Fruit fly (Drosophila melanogaster) whole organism, embryonic: ENCODE data around the gene CG7182.

Experiments
- ATbp ChIP-seq: fragments of 200-800 bp; sonication (Bioruptor generic); optimal IDR thresholded peaks from 2 replicates; lab custom pipeline; 2017; ENCODE audit warnings: missing biosample characterization, mild to moderate bottlenecking, missing genetic modification characterization, missing genetic modification reagents
- Atf6 ChIP-seq: fragments of 200-800 bp; sonication (Bioruptor generic); IDR thresholded peaks from 2 replicates; pipeline ENCODE4 v1.3.6; 2022; ENCODE audit warnings: missing biosample characterization, missing genetic modification characterization
- Blimp-1 ChIP-seq: fragments of 200-800 bp; sonication (Bioruptor generic); optimal IDR thresholded peaks from 3 replicates; lab custom pipeline; 2018; ENCODE audit warnings: missing biosample characterization, missing genetic modification characterization, mild to moderate bottlenecking, moderate library complexity, missing genetic modification reagents
- CG11247 ChIP-seq: fragments of 200-800 bp; sonication (Bioruptor generic); IDR thresholded peaks from 2 replicates; pipeline ENCODE4 v1.3.6; 2022; ENCODE audit warnings: missing biosample characterization, missing genetic modification characterization
- CG11504 ChIP-seq: fragments of 200-800 bp; sonication (Bioruptor generic); optimal IDR thresholded peaks from 3 replicates; lab custom pipeline; 2019; ENCODE audit warnings: missing biosample characterization, mild to moderate bottlenecking, missing genetic modification characterization, moderate library complexity
- CG14710 ChIP-seq: fragments of 200-800 bp; sonication (Bioruptor generic); optimal IDR thresholded peaks from 3 replicates; lab custom pipeline; 2019; ENCODE audit warnings: missing biosample characterization, mild to moderate bottlenecking, missing genetic modification characterization, moderate library complexity
- CG15269 ChIP-seq: fragments of 200-800 bp; sonication (Bioruptor generic); optimal IDR thresholded peaks from 2 replicates; lab custom pipeline; 2018; ENCODE audit warnings: missing biosample characterization, mild to moderate bottlenecking, missing genetic modification characterization, moderate library complexity
- CG15601 ChIP-seq: fragments of 200-800 bp; sonication (Bioruptor generic); optimal IDR thresholded peaks from 3 replicates; lab custom pipeline; 2019; ENCODE audit warnings: missing biosample characterization, mild to moderate bottlenecking, missing genetic modification characterization, moderate library complexity
- CG1603 ChIP-seq: fragments of 200-800 bp; sonication (Bioruptor generic); optimal IDR thresholded peaks from 2 replicates; lab custom pipeline; 2019; ENCODE audit warnings: missing biosample characterization, mild to moderate bottlenecking, missing genetic modification characterization, moderate library complexity
- CG1647 ChIP-seq: fragments of 200-800 bp; sonication (Bioruptor generic); optimal IDR thresholded peaks from 3 replicates; lab custom pipeline; 2016; ENCODE audit warnings: missing biosample characterization, missing genetic modification characterization
- CG16779 ChIP-seq: fragments of 200-800 bp; sonication (Bioruptor generic); IDR thresholded peaks from 2 replicates; pipeline ENCODE4 v1.3.6; 2022; ENCODE audit warnings: missing biosample characterization, missing genetic modification characterization
- CG18011 ChIP-seq: fragments of 200-800 bp; sonication (Bioruptor generic); optimal IDR thresholded peaks from 2 replicates; lab custom pipeline; 2017; ENCODE audit warnings: missing biosample characterization, missing genetic modification characterization, mild to moderate bottlenecking, moderate library complexity, missing genotype
- CG18262 ChIP-seq: fragments of 200-800 bp; optimal IDR thresholded peaks from 3 replicates; lab custom pipeline; 2019; ENCODE audit warnings: missing biosample characterization, mild to moderate bottlenecking, missing genetic modification characterization, moderate library complexity
- CG2678 ChIP-seq: fragments of 200-800 bp; sonication (Bioruptor generic); optimal IDR thresholded peaks from 3 replicates; lab custom pipeline; 2019; ENCODE audit warnings: missing biosample characterization, mild to moderate bottlenecking, missing genetic modification characterization, moderate library complexity
- CG2712 ChIP-seq: fragments of 200-800 bp; optimal IDR thresholded peaks from 3 replicates; lab custom pipeline; 2019; ENCODE audit warnings: missing biosample characterization, mild to moderate bottlenecking, missing genetic modification characterization, moderate library complexity
- CG32532 ChIP-seq: fragments of 200-800 bp; sonication (Bioruptor generic); IDR thresholded peaks from 2 replicates; pipeline ENCODE4 v1.3.6; 2022; ENCODE audit warnings: missing biosample characterization, missing genetic modification characterization
- CG3407 ChIP-seq: fragments of 200-800 bp; sonication (Bioruptor generic); optimal IDR thresholded peaks from 2 replicates; lab custom pipeline; 2018; ENCODE audit warnings: missing biosample characterization, mild to moderate bottlenecking, missing genetic modification characterization
- CG6254 ChIP-seq: fragments of 200-800 bp; sonication (Bioruptor generic); optimal IDR thresholded peaks from 3 replicates; lab custom pipeline; 2017; ENCODE audit warnings: mild to moderate bottlenecking, missing biosample characterization, missing genetic modification reagents, missing genetic modification characterization
- CG8388 ChIP-seq: fragments of 200-800 bp; sonication (Bioruptor generic); optimal IDR thresholded peaks from 2 replicates; lab custom pipeline; 2019; ENCODE audit warnings: missing biosample characterization, mild to moderate bottlenecking, missing genetic modification characterization, moderate library complexity
- CG9215 ChIP-seq: fragments of 200-800 bp; sonication (Bioruptor generic); IDR thresholded peaks from 2 replicates; pipeline ENCODE4 v1.3.6; 2022; ENCODE audit warnings: missing biosample characterization, missing genetic modification characterization
- CG9727 ChIP-seq: fragments of 200-800 bp; sonication (Bioruptor generic); optimal IDR thresholded peaks from 3 replicates; lab custom pipeline; 2017; ENCODE audit warnings: missing biosample characterization, mild to moderate bottlenecking, missing genetic modification characterization
- Ets65A ChIP-seq: fragments of 200-800 bp; sonication (Bioruptor generic); peaks from one replicate; lab custom pipeline; 2016; ENCODE audit warnings: missing biosample characterization, missing genetic modification characterization
- Hr78 ChIP-seq, 2 experiments: fragments of 200-800 bp in 1 of 2; fragments of >200 bp in 1 of 2; sonication (Bioruptor generic) in 1 of 2; optimal IDR thresholded peaks; 2 replicates each; lab custom pipeline; 2017 to 2019; ENCODE audit warnings: missing biosample characterization in 2 of 2, missing genetic modification characterization in 2 of 2, mild to moderate bottlenecking in 1 of 2, moderate library complexity in 1 of 2
- Lhr ChIP-seq: fragments of 200-800 bp; sonication (Bioruptor generic); optimal IDR thresholded peaks from 3 replicates; lab custom pipeline; 2017; ENCODE audit warnings: mild to moderate bottlenecking, missing biosample characterization, missing genetic modification reagents, missing genetic modification characterization
- MESR4 ChIP-seq: fragments of 200-800 bp; sonication (Bioruptor generic); optimal IDR thresholded peaks from 2 replicates; lab custom pipeline; 2018; ENCODE audit warnings: missing biosample characterization, mild to moderate bottlenecking, missing genetic modification characterization, moderate library complexity
- Rx ChIP-seq: fragments of 200-800 bp; sonication (Bioruptor generic); IDR thresholded peaks from 2 replicates; pipeline ENCODE4 v1.3.6; 2022; ENCODE audit warnings: missing biosample characterization, missing genetic modification characterization
- Vsx1 ChIP-seq: fragments of 200-800 bp; sonication (Bioruptor generic); optimal IDR thresholded peaks from 2 replicates; lab custom pipeline; 2017; ENCODE audit warnings: missing biosample characterization, mild to moderate bottlenecking, missing genetic modification characterization, missing genetic modification reagents
- cg ChIP-seq: fragments of 200-800 bp; sonication (Bioruptor generic); optimal IDR thresholded peaks from 3 replicates; lab custom pipeline; 2019; ENCODE audit warnings: missing biosample characterization, mild to moderate bottlenecking, missing genetic modification characterization, moderate library complexity
- croc ChIP-seq: fragments of 200-800 bp; sonication (Bioruptor generic); conservative IDR thresholded peaks from 3 replicates; pipeline ENCODE4 v1.3.6; 2022; ENCODE audit warnings: missing biosample characterization, missing genetic modification characterization
- dmrt11E ChIP-seq: fragments of 200-800 bp; sonication (Bioruptor generic); optimal IDR thresholded peaks from 3 replicates; lab custom pipeline; 2018; ENCODE audit warnings: missing biosample characterization, mild to moderate bottlenecking, missing genetic modification characterization, moderate library complexity
- gem ChIP-seq: fragments of 200-800 bp; sonication (Bioruptor generic); optimal IDR thresholded peaks from 2 replicates; lab custom pipeline; 2019; ENCODE audit warnings: missing biosample characterization, mild to moderate bottlenecking, missing genetic modification characterization, moderate library complexity
- inv ChIP-seq: fragments of 200-800 bp; sonication (Bioruptor generic); IDR thresholded peaks from 2 replicates; pipeline ENCODE4 v1.3.6; 2022; ENCODE audit warnings: missing biosample characterization, missing genetic modification characterization; ENCODE audit not compliant: partially characterized antibody
- kni ChIP-seq: fragments of 200-800 bp; sonication (Bioruptor generic); optimal IDR thresholded peaks from 3 replicates; lab custom pipeline; 2017; ENCODE audit warnings: mild to moderate bottlenecking, missing biosample characterization, missing genetic modification reagents, missing genetic modification characterization
- lmd ChIP-seq: fragments of 200-800 bp; sonication (Bioruptor generic); IDR thresholded peaks from 2 replicates; pipeline ENCODE4 v1.3.6; 2022; ENCODE audit warnings: missing biosample characterization, missing genetic modification characterization
- lola ChIP-seq, 3 experiments: fragments of >200 bp in 2 of 3; fragments of 200-800 bp in 1 of 3; sonication (Bioruptor generic) in 1 of 3; optimal IDR thresholded peaks; 2 replicates each; lab custom pipeline; 2017 to 2019; ENCODE audit warnings: missing biosample characterization in 3 of 3, missing genetic modification characterization in 3 of 3, mild to moderate bottlenecking in 1 of 3, moderate library complexity in 1 of 3
- mam ChIP-seq: fragments of 200-800 bp; sonication (Bioruptor generic); optimal IDR thresholded peaks from 3 replicates; lab custom pipeline; 2016; ENCODE audit warnings: missing biosample characterization, missing genetic modification characterization
- nerfin-2 ChIP-seq: fragments of 200-800 bp; sonication (Bioruptor generic); IDR thresholded peaks from 2 replicates; pipeline ENCODE4 v1.3.6; 2022; ENCODE audit warnings: missing biosample characterization, missing genetic modification characterization; ENCODE audit not compliant: partially characterized antibody
- org-1 ChIP-seq: fragments of 200-800 bp; sonication (Bioruptor generic); optimal IDR thresholded peaks from 2 replicates; lab custom pipeline; 2017; ENCODE audit warnings: missing biosample characterization, missing genetic modification characterization
- pros ChIP-seq: fragments of 200-800 bp; sonication (Bioruptor generic); optimal IDR thresholded peaks from 3 replicates; lab custom pipeline; 2019; ENCODE audit warnings: missing biosample characterization, mild to moderate bottlenecking, missing genetic modification characterization, moderate library complexity
- ro ChIP-seq: fragments of 200-800 bp; sonication (Bioruptor generic); IDR thresholded peaks from 2 replicates; pipeline ENCODE4 v1.3.6; 2022; ENCODE audit warnings: missing biosample characterization, missing genetic modification characterization
- sd ChIP-seq: fragments of 200-800 bp; sonication (Bioruptor generic); optimal IDR thresholded peaks from 3 replicates; lab custom pipeline; 2018; ENCODE audit warnings: missing biosample characterization, mild to moderate bottlenecking, missing genetic modification characterization, moderate library complexity
- sens ChIP-seq: fragments of 200-800 bp; sonication (Bioruptor generic); peaks from one replicate; lab custom pipeline; 2016; ENCODE audit warnings: missing biosample characterization, missing genetic modification characterization
- sqz ChIP-seq: fragments of 200-800 bp; sonication (Bioruptor generic); optimal IDR thresholded peaks from 3 replicates; lab custom pipeline; 2018; ENCODE audit warnings: missing biosample characterization, mild to moderate bottlenecking, missing genetic modification characterization
- tup ChIP-seq: fragments of 200-800 bp; sonication (Bioruptor generic); optimal IDR thresholded peaks from 2 replicates; lab custom pipeline; 2016; ENCODE audit warnings: missing biosample characterization, mild to moderate bottlenecking, missing genetic modification characterization, moderate library complexity
- wek ChIP-seq: fragments of 200-800 bp; sonication (Bioruptor generic); optimal IDR thresholded peaks from 3 replicates; lab custom pipeline; 2018; ENCODE audit warnings: missing biosample characterization, mild to moderate bottlenecking, missing genetic modification characterization, moderate library complexity
- zfh2 ChIP-seq: fragments of 200-800 bp; sonication (Bioruptor generic); optimal IDR thresholded peaks from 2 replicates; lab custom pipeline; 2016; ENCODE audit warnings: missing biosample characterization, missing genetic modification characterization

The CG7182 gene

dm6 chr3L:8379161-8379560, 33.0 kb upstream of the CG7182 start (continued):
- peak; percentile 73 for TF ChIP-seq sens (GFP tag; lab: Kevin White, UChicago)
- no peak for TF ChIP-seq cg (GFP tag; lab: Kevin White, UChicago)
- TF ChIP-seq wek (GFP tag; lab: Kevin White, UChicago) = peak; percentile 36
- no peak for TF ChIP-seq CG11504 (tag; lab: Kevin White, UChicago)
- peak; percentile 6 for TF ChIP-seq Lhr (GFP tag; lab: Kevin White, UChicago)
- TF ChIP-seq CG9727 = no peak
- TF ChIP-seq CG16779 (GFP tag; lab: Robert Waterston, UW) = no peak
- peak; percentile 2 for TF ChIP-seq gem (tag; lab: Kevin White, UChicago)
- TF ChIP-seq CG14710 = peak; percentile 46
- TF ChIP-seq CG1603 = peak; percentile 63
- TF ChIP-seq CG18011 (GFP tag; lab: Kevin White, UChicago) = no peak
- TF ChIP-seq CG6254 = peak; percentile 29
- TF ChIP-seq Blimp-1 (GFP tag; lab: Kevin White, UChicago) = peak; percentile 46
- TF ChIP-seq CG9215 (GFP tag; lab: Robert Waterston, UW) = no peak
- TF ChIP-seq Rx = no peak
- TF ChIP-seq CG18262 = peak; percentile 7
- TF ChIP-seq kni (GFP tag; lab: Kevin White, UChicago) = peak; percentile 48
- peak; percentile 8 for TF ChIP-seq CG2712 (tag; lab: Kevin White, UChicago)
- TF ChIP-seq CG1647 (GFP tag; lab: Kevin White, UChicago) = no peak
- peak in 1 of 3 experiments; percentile 9 for TF ChIP-seq lola (GFP tag; optimal IDR thresholded peaks at IDR 0.05; lab: Kevin White, UChicago)
- peak; percentile 34 for TF ChIP-seq CG15601 (tag; lab: Kevin White, UChicago)
- TF ChIP-seq dmrt11E (tag; lab: Kevin White, UChicago) = peak; percentile 38
- no peak for TF ChIP-seq Atf6 (GFP tag; lab: Robert Waterston, UW)
- peak; percentile 57 for TF ChIP-seq ATbp (GFP tag; lab: Kevin White, UChicago)
- TF ChIP-seq CG3407 (GFP tag; lab: Kevin White, UChicago) = peak; percentile 46
- peak; percentile 26 for TF ChIP-seq CG8388 (GFP tag; lab: Kevin White, UChicago)
- no peak for TF ChIP-seq CG2678 (tag; lab: Kevin White, UChicago)
- TF ChIP-seq croc (GFP tag; lab: Robert Waterston, UW) = no peak
- TF ChIP-seq, all 482 proteins: peak for 35

dm6 chr3L:8374107-8374506, 27.9 kb upstream of the CG7182 start:
- TF ChIP-seq ro (GFP tag; lab: Robert Waterston, UW) = no peak
- peak; percentile 96 for TF ChIP-seq sqz (GFP tag; lab: Kevin White, UChicago)
- TF ChIP-seq MESR4 (GFP tag; lab: Kevin White, UChicago) = no peak
- TF ChIP-seq tup (GFP tag; lab: Kevin White, UChicago) = no peak
- TF ChIP-seq pros (GFP tag; lab: Kevin White, UChicago) = peak; percentile 76
- TF ChIP-seq mam (GFP tag; lab: Kevin White, UChicago) = no peak
- TF ChIP-seq sd = peak; percentile 14
- peak; percentile 20 for TF ChIP-seq kni (GFP tag; lab: Kevin White, UChicago)
- no peak for TF ChIP-seq nerfin-2 (GFP tag; lab: Robert Waterston, UW)
- no peak for TF ChIP-seq lmd
- no peak for TF ChIP-seq Vsx1 (GFP tag; lab: Kevin White, UChicago)
- TF ChIP-seq inv = no peak
- TF ChIP-seq Hr78 (GFP tag; optimal IDR thresholded peaks at IDR 0.05; lab: Kevin White, UChicago) = peak in 1 of 2 experiments; percentile 47
- TF ChIP-seq sens (GFP tag; lab: Kevin White, UChicago) = peak; percentile 11
- peak; percentile 70 for TF ChIP-seq CG15269 (tag; lab: Kevin White, UChicago)
- peak; percentile 65 for TF ChIP-seq Blimp-1 (GFP tag; lab: Kevin White, UChicago)
- TF ChIP-seq Ets65A (GFP tag; lab: Kevin White, UChicago) = peak; percentile 62
- TF ChIP-seq CG11247 (GFP tag; lab: Robert Waterston, UW) = 0 out of 2 replicates have a peak, but pooled peaks have one; percentile 38
- no peak for TF ChIP-seq zfh2 (GFP tag; lab: Kevin White, UChicago)
- TF ChIP-seq org-1 (GFP tag; lab: Kevin White, UChicago) = no peak
- no peak for TF ChIP-seq CG32532 (GFP tag; lab: Robert Waterston, UW)
- TF ChIP-seq, all 482 proteins: peak for 10
